1 fruit fly cellular context compared by ENCODE assay signal in the genomic region with DNA sequence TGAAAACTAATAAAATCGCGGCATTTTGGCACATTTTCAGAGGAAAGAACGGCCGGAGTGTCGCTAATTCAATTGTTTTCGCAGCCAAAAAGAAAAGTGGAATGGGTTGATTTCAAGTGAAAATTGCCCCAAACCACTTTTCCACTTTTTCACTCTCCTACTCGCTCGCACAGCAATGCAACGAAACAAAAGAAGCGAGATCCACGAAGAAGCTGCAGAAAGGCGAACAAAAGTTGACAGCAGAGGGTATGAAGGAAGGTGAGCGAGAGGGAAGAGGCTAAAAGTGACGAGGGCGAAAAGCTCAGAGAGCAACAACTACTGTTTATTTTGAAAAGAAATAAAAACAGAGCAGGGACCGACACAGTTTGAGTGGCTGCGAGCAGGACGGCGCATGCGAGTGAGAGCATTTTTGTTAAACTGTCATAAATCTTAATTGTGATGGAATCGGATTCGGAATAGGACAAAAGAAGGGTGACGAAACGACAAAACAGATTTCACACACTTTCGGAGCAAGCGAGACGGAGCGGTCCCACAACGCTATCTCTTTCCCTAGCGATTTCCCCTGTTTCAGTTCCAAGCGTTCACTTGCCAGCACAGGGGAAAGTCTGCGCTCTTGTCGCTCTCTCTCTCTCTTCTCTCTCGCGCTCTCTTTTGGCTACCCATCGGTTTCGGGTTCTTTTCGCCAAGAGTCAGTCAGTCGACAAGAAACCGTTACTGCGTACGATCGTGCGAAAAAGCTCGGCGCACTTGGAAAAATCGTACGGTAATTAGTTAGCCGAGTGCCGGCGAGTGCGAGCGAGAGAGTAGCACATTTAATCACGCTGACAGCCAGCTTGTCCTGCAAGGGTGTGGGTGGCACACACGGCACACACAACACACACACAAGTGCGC.
TF ChIP-seq lines count a peak whose summit lies in the region.

A gene (plus strand): TSS at position 694 of the 891 bp plus-strand sequence.

TF ChIP-seq in whole organism, embryonic, 481 proteins besides CTCF, POLR2A, EP300 and RAD21 (continued from another document and continues in another):
- TF ChIP-seq CG11696 (GFP tag; IDR thresholded peaks at IDR 0.05; lab: Robert Waterston, UW) (no peak), CG8478 (optimal IDR thresholded peaks at IDR 0.05; lab: Kevin White, UChicago) (no peak), CG12155 (GFP tag; optimal IDR thresholded peaks at IDR 0.05; lab: Kevin White, UChicago) (peak; percentile 55), bcd (GFP tag; optimal IDR thresholded peaks at IDR 0.05; lab: Kevin White, UChicago) (no peak), CG12744 (GFP tag; optimal IDR thresholded peaks at IDR 0.05; lab: Kevin White, UChicago) (no peak), Dp (GFP tag; optimal IDR thresholded peaks at IDR 0.05; lab: Kevin White, UChicago) (no peak), CG1647 (GFP tag; optimal IDR thresholded peaks at IDR 0.05; lab: Kevin White, UChicago) (no peak), bigmax (GFP tag; optimal IDR thresholded peaks at IDR 0.05; lab: Kevin White, UChicago) (no peak), CG6683 (GFP tag; optimal IDR thresholded peaks at IDR 0.05; lab: Kevin White, UChicago) (no peak), CG1024 (GFP tag; IDR thresholded peaks at IDR 0.05; lab: Robert Waterston, UW) (no peak), dpn (GFP tag; optimal IDR thresholded peaks at IDR 0.05; lab: Kevin White, UChicago) (no peak), Dad (GFP tag; optimal IDR thresholded peaks at IDR 0.05; lab: Kevin White, UChicago) (no peak), CG31441 (GFP tag; IDR thresholded peaks at IDR 0.05; lab: Robert Waterston, UW) (no peak), Nf-YC (tag; optimal IDR thresholded peaks at IDR 0.05; lab: Kevin White, UChicago) (peak; percentile 94), pzg (GFP tag; optimal IDR thresholded peaks at IDR 0.05; lab: Kevin White, UChicago) (no peak), CG7839 (tag; optimal IDR thresholded peaks at IDR 0.05; lab: Kevin White, UChicago) (no peak), HHEX (GFP tag; optimal IDR thresholded peaks at IDR 0.05; lab: Kevin White, UChicago) (no peak), CG15073 (GFP tag; optimal IDR thresholded peaks at IDR 0.05; lab: Kevin White, UChicago) (no peak), CG4328 (GFP tag; optimal IDR thresholded peaks at IDR 0.05; lab: Kevin White, UChicago) (no peak), Stat92E (GFP tag; optimal IDR thresholded peaks at IDR 0.05; lab: Kevin White, UChicago) (no peak), CG2199 (GFP tag; IDR thresholded peaks at IDR 0.05; lab: Robert Waterston, UW) (peak; percentile 58; the same call in 2 of the 3 replicates), Dip3 (GFP tag; optimal IDR thresholded peaks at IDR 0.05; lab: Kevin White, UChicago) (no peak), en (GFP tag; optimal IDR thresholded peaks at IDR 0.05; lab: Kevin White, UChicago) (no peak), CG4617 (GFP tag; optimal IDR thresholded peaks at IDR 0.05; lab: Kevin White, UChicago; ENCODE audit: borderline replicate concordance) (no peak), Abd-B (GFP tag; optimal IDR thresholded peaks at IDR 0.05; lab: Kevin White, UChicago) (no peak), Hr51 (GFP tag; optimal IDR thresholded peaks at IDR 0.05; lab: Kevin White, UChicago) (no peak), Rx (GFP tag; IDR thresholded peaks at IDR 0.05; lab: Robert Waterston, UW) (no peak), zf30C (GFP tag; optimal IDR thresholded peaks at IDR 0.05; lab: Kevin White, UChicago) (no peak), eve (GFP tag; optimal IDR thresholded peaks at IDR 0.05; lab: Kevin White, UChicago) (no peak), CG31365 (tag; optimal IDR thresholded peaks at IDR 0.05; lab: Kevin White, UChicago) (no peak), sisA (GFP tag; IDR thresholded peaks at IDR 0.05; lab: Robert Waterston, UW) (no peak), CG18764 (GFP tag; optimal IDR thresholded peaks at IDR 0.05; lab: Kevin White, UChicago) (no peak), CG12071 (GFP tag; optimal IDR thresholded peaks at IDR 0.05; lab: Kevin White, UChicago) (no peak), sens (GFP tag; lab: Kevin White, UChicago) (peak; percentile 88), tup (GFP tag; optimal IDR thresholded peaks at IDR 0.05; lab: Kevin White, UChicago) (no peak), sr (GFP tag; IDR thresholded peaks at IDR 0.05; lab: Robert Waterston, UW) (0 out of 3 replicates have a peak, but pooled peaks have one; percentile 14), pho (GFP tag; optimal IDR thresholded peaks at IDR 0.05; lab: Kevin White, UChicago) (no peak), sc (optimal IDR thresholded peaks at IDR 0.05; lab: Kevin White, UChicago) (no peak), sc (GFP tag; optimal IDR thresholded peaks at IDR 0.05; lab: Kevin White, UChicago) (no peak), CG17568 (GFP tag; optimal IDR thresholded peaks at IDR 0.05; lab: Kevin White, UChicago) (no peak), CG7357 (GFP tag; IDR thresholded peaks at IDR 0.05; lab: Robert Waterston, UW) (no peak), CG17359 (tag; optimal IDR thresholded peaks at IDR 0.05; lab: Kevin White, UChicago) (no peak), Scr (GFP tag; IDR thresholded peaks at IDR 0.05; lab: Robert Waterston, UW; ENCODE audit: partially characterized antibody) (peak; percentile 49; the same call in 1 of the 2 replicates), CG18619 (GFP tag; optimal IDR thresholded peaks at IDR 0.05; lab: Kevin White, UChicago) (no peak), CG11456 (GFP tag; IDR thresholded peaks at IDR 0.05; lab: Robert Waterston, UW) (no peak), z (GFP tag; IDR thresholded peaks at IDR 0.05; lab: Robert Waterston, UW) (peak; percentile 93), CG4404 (GFP tag; IDR thresholded peaks at IDR 0.05; lab: Robert Waterston, UW) (no peak), ato (GFP tag; IDR thresholded peaks at IDR 0.05; lab: Robert Waterston, UW; ENCODE audit: partially characterized antibody) (no peak), CG6765 (GFP tag; optimal IDR thresholded peaks at IDR 0.05; lab: Kevin White, UChicago) (no peak), CG17385 (GFP tag; optimal IDR thresholded peaks at IDR 0.05; lab: Kevin White, UChicago) (no peak), Sox102F (GFP tag; optimal IDR thresholded peaks at IDR 0.05; lab: Kevin White, UChicago) (peak; percentile 5), Opbp (GFP tag; IDR thresholded peaks at IDR 0.05; lab: Robert Waterston, UW; ENCODE audit: partially characterized antibody) (no peak), slbo (GFP tag; IDR thresholded peaks at IDR 0.05; lab: Robert Waterston, UW) (peak; percentile 4; the same call in 1 of the 2 replicates), Elba2 (GFP tag; optimal IDR thresholded peaks at IDR 0.05; lab: Kevin White, UChicago) (no peak), Ravus (GFP tag; IDR thresholded peaks at IDR 0.05; lab: Robert Waterston, UW) (no peak), HLH4C (GFP tag; IDR thresholded peaks at IDR 0.05; lab: Robert Waterston, UW; ENCODE audit: partially characterized antibody) (0 out of 3 replicates have a peak, but pooled peaks have one; percentile 53), CG33213 (GFP tag; optimal IDR thresholded peaks at IDR 0.05; lab: Kevin White, UChicago) (no peak), chinmo (GFP tag; IDR thresholded peaks at IDR 0.05; lab: Robert Waterston, UW; ENCODE audit: partially characterized antibody) (peak; percentile 73; the same call in 2 of the 4 replicates), HmgZ (tag; optimal IDR thresholded peaks at IDR 0.05; lab: Kevin White, UChicago) (peak; percentile 6), danr (GFP tag; IDR thresholded peaks at IDR 0.05; lab: Robert Waterston, UW) (no peak), Awh (GFP tag; IDR thresholded peaks at IDR 0.05; lab: Robert Waterston, UW) (no peak), CG10366 (GFP tag; IDR thresholded peaks at IDR 0.05; lab: Robert Waterston, UW) (no peak), repo (GFP tag; optimal IDR thresholded peaks at IDR 0.05; lab: Kevin White, UChicago) (no peak), da (GFP tag; optimal IDR thresholded peaks at IDR 0.05; lab: Kevin White, UChicago) (no peak), lov (optimal IDR thresholded peaks at IDR 0.05; lab: Kevin White, UChicago) (no peak), lov (GFP tag; IDR thresholded peaks at IDR 0.05; lab: Robert Waterston, UW) (no peak), peb (GFP tag; IDR thresholded peaks at IDR 0.05; lab: Robert Waterston, UW) (no peak), CG11085 (GFP tag; IDR thresholded peaks at IDR 0.05; lab: Robert Waterston, UW) (no peak), CG10979 (tag; optimal IDR thresholded peaks at IDR 0.05; lab: Kevin White, UChicago) (no peak), cad (GFP tag; optimal IDR thresholded peaks at IDR 0.05; lab: Kevin White, UChicago) (peak; percentile 74), mirr (GFP tag; optimal IDR thresholded peaks at IDR 0.05; lab: Kevin White, UChicago) (no peak), NC2α (GFP tag; optimal IDR thresholded peaks at IDR 0.05; lab: Kevin White, UChicago) (no peak), CG3838 (GFP tag; optimal IDR thresholded peaks at IDR 0.05; lab: Kevin White, UChicago) (peak; percentile 72), dmrt99B (tag; optimal IDR thresholded peaks at IDR 0.05; lab: Kevin White, UChicago) (no peak), CG17186 (GFP tag; optimal IDR thresholded peaks at IDR 0.05; lab: Kevin White, UChicago) (no peak), CG8290 (GFP tag; optimal IDR thresholded peaks at IDR 0.05; lab: Kevin White, UChicago) (no peak), CG8290 (tag; optimal IDR thresholded peaks at IDR 0.05; lab: Kevin White, UChicago) (peak in 1 of 2 experiments; percentile 7), bowl (GFP tag; IDR thresholded peaks at IDR 0.05; lab: Robert Waterston, UW) (no peak), CG3995 (GFP tag; optimal IDR thresholded peaks at IDR 0.05; lab: Kevin White, UChicago) (no peak), chm (GFP tag; IDR thresholded peaks at IDR 0.05; lab: Robert Waterston, UW) (peak; percentile 17; the same call in 1 of the 2 replicates), CG12236 (GFP tag; optimal IDR thresholded peaks at IDR 0.05; lab: Kevin White, UChicago) (no peak), cas (GFP tag; IDR thresholded peaks at IDR 0.05; lab: Robert Waterston, UW) (no peak), exex (tag; optimal IDR thresholded peaks at IDR 0.05; lab: Kevin White, UChicago) (peak; percentile 2), CG10543 (GFP tag; optimal IDR thresholded peaks at IDR 0.05; lab: Kevin White, UChicago) (peak; percentile 20), GATAe (GFP tag; conservative IDR thresholded peaks at IDR 0.05; lab: Robert Waterston, UW) (no peak), CG14441 (GFP tag; IDR thresholded peaks at IDR 0.05; lab: Robert Waterston, UW) (no peak), CG9817 (tag; optimal IDR thresholded peaks at IDR 0.05; lab: Kevin White, UChicago) (no peak), CG13296 (GFP tag; optimal IDR thresholded peaks at IDR 0.05; lab: Kevin White, UChicago) (no peak), CG14710 (tag; optimal IDR thresholded peaks at IDR 0.05; lab: Kevin White, UChicago) (no peak), CG16779 (GFP tag; IDR thresholded peaks at IDR 0.05; lab: Robert Waterston, UW) (no peak), az2 (GFP tag; optimal IDR thresholded peaks at IDR 0.05; lab: Kevin White, UChicago) (no peak), psq (GFP tag; optimal IDR thresholded peaks at IDR 0.05; lab: Kevin White, UChicago) (peak; percentile 10), NK7.1 (GFP tag; optimal IDR thresholded peaks at IDR 0.05; lab: Kevin White, UChicago) (no peak), gro (GFP tag; optimal IDR thresholded peaks at IDR 0.05; lab: Kevin White, UChicago) (no peak), CG32532 (GFP tag; IDR thresholded peaks at IDR 0.05; lab: Robert Waterston, UW) (peak; percentile 53; the same call in 1 of the 2 replicates), CG9876 (GFP tag; optimal IDR thresholded peaks at IDR 0.05; lab: Kevin White, UChicago) (no peak), CG7745 (tag; optimal IDR thresholded peaks at IDR 0.05; lab: Kevin White, UChicago) (no peak), crc (GFP tag; optimal IDR thresholded peaks at IDR 0.05; lab: Kevin White, UChicago) (no peak), ara (GFP tag; IDR thresholded peaks at IDR 0.05; lab: Robert Waterston, UW) (no peak), CG11093 (GFP tag; IDR thresholded peaks at IDR 0.05; lab: Robert Waterston, UW) (no peak), E2f1 (GFP tag; IDR thresholded peaks at IDR 0.05; lab: Robert Waterston, UW) (no peak), CG12391 (tag; optimal IDR thresholded peaks at IDR 0.05; lab: Kevin White, UChicago) (no peak), Hr78 (GFP tag; optimal IDR thresholded peaks at IDR 0.05; lab: Kevin White, UChicago) (no peak), hbn (GFP tag; IDR thresholded peaks at IDR 0.05; lab: Robert Waterston, UW; ENCODE audit: partially characterized antibody) (no peak), Sry-β (GFP tag; optimal IDR thresholded peaks at IDR 0.05; lab: Kevin White, UChicago) (no peak), usp (GFP tag; optimal IDR thresholded peaks at IDR 0.05; lab: Kevin White, UChicago) (no peak), Blimp-1 (GFP tag; optimal IDR thresholded peaks at IDR 0.05; lab: Kevin White, UChicago) (no peak), Lpt (GFP tag; optimal IDR thresholded peaks at IDR 0.05; lab: Kevin White, UChicago) (no peak), CG10209 (GFP tag; optimal IDR thresholded peaks at IDR 0.05; lab: Kevin White, UChicago) (no peak), Trl (optimal IDR thresholded peaks at IDR 0.05; lab: Kevin White, UChicago) (peak; percentile 97 to 99), Trl (GFP tag; optimal IDR thresholded peaks at IDR 0.05; lab: Kevin White, UChicago) (peak; percentile 58), CG10654 (GFP tag; optimal IDR thresholded peaks at IDR 0.05; lab: Kevin White, UChicago) (no peak), Fer3 (tag; optimal IDR thresholded peaks at IDR 0.05; lab: Kevin White, UChicago) (no peak), yki (optimal IDR thresholded peaks at IDR 0.05; lab: Kevin White, UChicago) (peak; percentile 94), Aef1 (GFP tag; IDR thresholded peaks at IDR 0.05; lab: Robert Waterston, UW) (no peak), mld (GFP tag; IDR thresholded peaks at IDR 0.05; lab: Robert Waterston, UW; ENCODE audit: partially characterized antibody) (0 out of 3 replicates have a peak, but pooled peaks have one; percentile 48), tx (GFP tag; optimal IDR thresholded peaks at IDR 0.05; lab: Kevin White, UChicago) (no peak), caup (GFP tag; optimal IDR thresholded peaks at IDR 0.05; lab: Kevin White, UChicago; ENCODE audit: severe bottlenecking) (no peak), D19A (tag; optimal IDR thresholded peaks at IDR 0.05; lab: Kevin White, UChicago) (no peak), CG11723 (GFP tag; optimal IDR thresholded peaks at IDR 0.05; lab: Kevin White, UChicago) (no peak), Hsf (GFP tag; optimal IDR thresholded peaks at IDR 0.05; lab: Kevin White, UChicago) (no peak), h (optimal IDR thresholded peaks at IDR 0.05; lab: Kevin White, UChicago) (no peak), ken (GFP tag; IDR thresholded peaks at IDR 0.05; lab: Robert Waterston, UW) (0 out of 3 replicates have a peak, but pooled peaks have one; percentile 13), CG6272 (GFP tag; IDR thresholded peaks at IDR 0.05; lab: Robert Waterston, UW) (no peak)
